Fruit fly (Drosophila melanogaster) whole organism, prepupa: ENCODE measurements around the gene bwa.

ENCODE experiments used
- Blimp-1 ChIP-seq: fragments of 200-800 bp; sonication (Bioruptor generic); optimal IDR thresholded peaks from 3 replicates; lab custom pipeline; 2017; ENCODE audit warnings: missing biosample characterization, missing genetic modification characterization, mild to moderate bottlenecking, moderate library complexity, missing genetic modification reagents
- CG10669 ChIP-seq: fragments of 200-800 bp; sonication (Bioruptor generic); optimal IDR thresholded peaks from 3 replicates; lab custom pipeline; 2018; ENCODE audit warnings: missing biosample characterization, mild to moderate bottlenecking, missing genetic modification characterization, moderate library complexity
- CG11762 ChIP-seq: fragments of 200-800 bp; sonication (Bioruptor generic); optimal IDR thresholded peaks from 3 replicates; lab custom pipeline; 2016; ENCODE audit warnings: missing biosample characterization, missing genetic modification characterization; ENCODE audit not compliant: insufficient read depth
- CG11902 ChIP-seq: fragments of 200-800 bp; sonication (Bioruptor generic); optimal IDR thresholded peaks from 3 replicates; lab custom pipeline; 2016; ENCODE audit warnings: missing biosample characterization, missing genetic modification characterization
- CG15336 ChIP-seq: fragments of 200-800 bp; sonication (Bioruptor generic); IDR thresholded peaks from 2 replicates; pipeline ENCODE4 v1.3.6; 2022; ENCODE audit warnings: missing biosample characterization, missing genetic modification characterization
- CG1621 ChIP-seq: fragments of 200-800 bp; sonication (Bioruptor generic); optimal IDR thresholded peaks from 3 replicates; lab custom pipeline; 2018; ENCODE audit warnings: missing biosample characterization, mild to moderate bottlenecking, missing genetic modification characterization
- CG16779 ChIP-seq: fragments of 200-800 bp; sonication (Bioruptor generic); optimal IDR thresholded peaks from 3 replicates; lab custom pipeline; 2017; ENCODE audit warnings: missing biosample characterization, mild to moderate bottlenecking, missing genetic modification characterization
- CG3032 ChIP-seq: fragments of 200-800 bp; optimal IDR thresholded peaks from 2 replicates; lab custom pipeline; 2019; ENCODE audit warnings: missing biosample characterization, mild to moderate bottlenecking, missing genetic modification characterization, moderate library complexity
- CG32006 ChIP-seq: fragments of 200-800 bp; sonication (Bioruptor generic); optimal IDR thresholded peaks from 3 replicates; lab custom pipeline; 2017; ENCODE audit warnings: missing biosample characterization, mild to moderate bottlenecking, missing genetic modification characterization
- CG34406 ChIP-seq: fragments of 200-800 bp; sonication (Bioruptor generic); optimal IDR thresholded peaks from 3 replicates; lab custom pipeline; 2016; ENCODE audit warnings: missing biosample characterization, missing genetic modification characterization
- CG3919 ChIP-seq: fragments of 200-800 bp; sonication (Bioruptor generic); optimal IDR thresholded peaks from 3 replicates; lab custom pipeline; 2016; ENCODE audit warnings: missing biosample characterization, missing genetic modification characterization
- CG6163 ChIP-seq: fragments of 200-800 bp; sonication (Bioruptor generic); IDR thresholded peaks from 3 replicates; pipeline ENCODE4 v1.3.6; 2022; ENCODE audit warnings: missing biosample characterization, missing genetic modification characterization
- CG6276 ChIP-seq: fragments of 200-800 bp; sonication (Bioruptor generic); optimal IDR thresholded peaks from 2 replicates; lab custom pipeline; 2017; ENCODE audit warnings: missing biosample characterization, mild to moderate bottlenecking, missing genetic modification characterization
- CG6792 ChIP-seq: fragments of 200-800 bp; sonication (Bioruptor generic); optimal IDR thresholded peaks from 3 replicates; lab custom pipeline; 2016; ENCODE audit warnings: missing biosample characterization, missing genetic modification characterization
- CG6854 ChIP-seq: fragments of 200-800 bp; sonication (Bioruptor generic); optimal IDR thresholded peaks from 2 replicates; lab custom pipeline; 2017; ENCODE audit warnings: missing biosample characterization, mild to moderate bottlenecking, missing genetic modification characterization
- CG7368 ChIP-seq: fragments of 200-800 bp; sonication (Bioruptor generic); optimal IDR thresholded peaks from 3 replicates; lab custom pipeline; 2016; ENCODE audit warnings: missing biosample characterization, missing genetic modification characterization
- CG8119 ChIP-seq: fragments of 200-800 bp; sonication (Bioruptor generic); IDR thresholded peaks from 3 replicates; pipeline ENCODE4 v1.3.6; 2022; ENCODE audit warnings: missing biosample characterization, missing genetic modification characterization
- CG8319 ChIP-seq: fragments of 200-800 bp; sonication (Bioruptor generic); optimal IDR thresholded peaks from 3 replicates; lab custom pipeline; 2016; ENCODE audit warnings: missing biosample characterization, missing genetic modification characterization
- CG8632 ChIP-seq: fragments of 200-800 bp; sonication (Bioruptor generic); optimal IDR thresholded peaks from 3 replicates; lab custom pipeline; 2016; ENCODE audit warnings: missing biosample characterization, missing genetic modification characterization
- CG9139 ChIP-seq: fragments of 200-800 bp; sonication (Bioruptor generic); optimal IDR thresholded peaks from 3 replicates; lab custom pipeline; 2017; ENCODE audit warnings: missing biosample characterization, mild to moderate bottlenecking, missing genetic modification characterization
- Eip75B ChIP-seq: fragments of 200-800 bp; sonication (Bioruptor generic); optimal IDR thresholded peaks from 3 replicates; lab custom pipeline; 2016; ENCODE audit warnings: missing biosample characterization, missing genetic modification characterization
- Eip78C ChIP-seq: fragments of 200-800 bp; sonication (Bioruptor generic); peaks from one replicate; lab custom pipeline; 2016; ENCODE audit warnings: missing biosample characterization, missing genetic modification characterization
- Eip93F ChIP-seq: fragments of 200-800 bp; sonication (Bioruptor generic); optimal IDR thresholded peaks from 2 replicates; lab custom pipeline; 2016; ENCODE audit warnings: missing biosample characterization, mild to moderate bottlenecking, missing genetic modification characterization
- Ets21C ChIP-seq: fragments of 200-800 bp; sonication (Bioruptor generic); optimal IDR thresholded peaks from 3 replicates; lab custom pipeline; 2016; ENCODE audit warnings: missing biosample characterization, missing genetic modification characterization
- Gug ChIP-seq: fragments of 200-800 bp; sonication (Bioruptor generic); IDR thresholded peaks from 2 replicates; pipeline ENCODE4 v1.3.6; 2022; ENCODE audit warnings: missing biosample characterization, missing genetic modification characterization
- Hr38 ChIP-seq: sonication (Bioruptor generic); optimal IDR thresholded peaks from 2 replicates; lab custom pipeline; 2016; ENCODE audit warnings: missing biosample characterization, missing genetic modification characterization
- Hr39 ChIP-seq: fragments of 200-800 bp; sonication (Bioruptor generic); optimal IDR thresholded peaks from 2 replicates; lab custom pipeline; 2016; ENCODE audit warnings: missing biosample characterization, missing genetic modification characterization
- Met ChIP-seq: fragments of 200-800 bp; sonication (Bioruptor generic); optimal IDR thresholded peaks from 3 replicates; lab custom pipeline; 2016; ENCODE audit warnings: missing biosample characterization, missing genetic modification characterization
- OdsH ChIP-seq: fragments of 200-800 bp; sonication (Bioruptor generic); optimal IDR thresholded peaks from 3 replicates; lab custom pipeline; 2016; ENCODE audit warnings: missing biosample characterization, missing genetic modification characterization
- Smox ChIP-seq: fragments of 200-800 bp; sonication (Bioruptor generic); optimal IDR thresholded peaks from 3 replicates; lab custom pipeline; 2016; ENCODE audit warnings: missing biosample characterization, missing genetic modification characterization
- Sox102F ChIP-seq: fragments of 200-800 bp; sonication (Bioruptor generic); optimal IDR thresholded peaks from 2 replicates; lab custom pipeline; 2016; ENCODE audit warnings: missing biosample characterization, mild to moderate bottlenecking, missing genetic modification characterization
- Sox15 ChIP-seq: fragments of 200-800 bp; sonication (Bioruptor generic); optimal IDR thresholded peaks from 3 replicates; lab custom pipeline; 2016; ENCODE audit warnings: missing biosample characterization, missing genetic modification characterization
- achi ChIP-seq: fragments of 200-800 bp; sonication (Bioruptor generic); optimal IDR thresholded peaks from 3 replicates; lab custom pipeline; 2016; ENCODE audit warnings: missing biosample characterization, missing genetic modification characterization
- acj6 ChIP-seq: fragments of 200-800 bp; sonication (Bioruptor generic); optimal IDR thresholded peaks from 3 replicates; lab custom pipeline; 2016; ENCODE audit warnings: missing biosample characterization, missing genetic modification characterization
- cyc ChIP-seq: fragments of 200-800 bp; sonication (Bioruptor generic); optimal IDR thresholded peaks from 3 replicates; lab custom pipeline; 2016; ENCODE audit warnings: missing biosample characterization, missing genetic modification characterization
- dac ChIP-seq: fragments of 200-800 bp; sonication (Bioruptor generic); optimal IDR thresholded peaks from 2 replicates; lab custom pipeline; 2017; ENCODE audit warnings: missing biosample characterization, mild to moderate bottlenecking, missing genetic modification characterization
- dsx ChIP-seq: fragments of 200-800 bp; optimal IDR thresholded peaks from 3 replicates; lab custom pipeline; 2019; ENCODE audit warnings: missing biosample characterization, mild to moderate bottlenecking, missing genetic modification characterization, moderate library complexity; ENCODE audit not compliant: poor library complexity, severe bottlenecking
- fd59A ChIP-seq: fragments of 200-800 bp; sonication (Bioruptor generic); optimal IDR thresholded peaks from 2 replicates; lab custom pipeline; 2017; ENCODE audit warnings: missing biosample characterization, mild to moderate bottlenecking, missing genetic modification characterization, missing genetic modification reagents
- fd85E ChIP-seq: fragments of 200-800 bp; sonication (Bioruptor generic); optimal IDR thresholded peaks from 3 replicates; lab custom pipeline; 2016; ENCODE audit warnings: missing biosample characterization, missing genetic modification characterization
- fkh ChIP-seq: fragments of 200-800 bp; sonication (Bioruptor generic); optimal IDR thresholded peaks from 3 replicates; lab custom pipeline; 2017; ENCODE audit warnings: missing biosample characterization, mild to moderate bottlenecking, missing genetic modification characterization, moderate library complexity
- lz ChIP-seq: fragments of 200-800 bp; sonication (Bioruptor generic); optimal IDR thresholded peaks from 3 replicates; lab custom pipeline; 2016; ENCODE audit warnings: missing biosample characterization, missing genetic modification characterization
- net ChIP-seq: fragments of 200-800 bp; sonication (Bioruptor generic); optimal IDR thresholded peaks from 3 replicates; lab custom pipeline; 2016; ENCODE audit warnings: missing biosample characterization, missing genetic modification characterization
- pdm3 ChIP-seq: fragments of 200-800 bp; sonication (Bioruptor generic); optimal IDR thresholded peaks from 3 replicates; lab custom pipeline; 2016; ENCODE audit warnings: missing biosample characterization, missing genetic modification characterization
- salr ChIP-seq, 2 experiments: fragments of 200-800 bp; sonication (Bioruptor generic); optimal IDR thresholded peaks; 3 replicates each; lab custom pipeline; 2016 to 2018; ENCODE audit warnings: missing biosample characterization in 2 of 2, missing genetic modification characterization in 2 of 2, mild to moderate bottlenecking in 1 of 2
- spab ChIP-seq: fragments of 200-800 bp; sonication (Bioruptor generic); optimal IDR thresholded peaks from 2 replicates; lab custom pipeline; 2017; ENCODE audit warnings: missing biosample characterization, mild to moderate bottlenecking, missing genetic modification characterization, missing genetic modification reagents
- ss ChIP-seq, 2 experiments: fragments of 200-800 bp; sonication (Bioruptor generic); optimal IDR thresholded peaks; 2 replicates in 1 of 2; 3 replicates in 1 of 2; lab custom pipeline; 2017 to 2018; ENCODE audit warnings: mild to moderate bottlenecking in 2 of 2, missing biosample characterization in 2 of 2, missing genetic modification characterization in 2 of 2, moderate library complexity in 1 of 2
- svp ChIP-seq: fragments of 200-800 bp; sonication (Bioruptor generic); peaks from one replicate; lab custom pipeline; 2016; ENCODE audit warnings: missing biosample characterization, missing genetic modification characterization
- topi ChIP-seq: fragments of 200-800 bp; sonication (Bioruptor generic); optimal IDR thresholded peaks from 3 replicates; lab custom pipeline; 2016; ENCODE audit warnings: missing biosample characterization, missing genetic modification characterization

Gene bwa

DNA sequence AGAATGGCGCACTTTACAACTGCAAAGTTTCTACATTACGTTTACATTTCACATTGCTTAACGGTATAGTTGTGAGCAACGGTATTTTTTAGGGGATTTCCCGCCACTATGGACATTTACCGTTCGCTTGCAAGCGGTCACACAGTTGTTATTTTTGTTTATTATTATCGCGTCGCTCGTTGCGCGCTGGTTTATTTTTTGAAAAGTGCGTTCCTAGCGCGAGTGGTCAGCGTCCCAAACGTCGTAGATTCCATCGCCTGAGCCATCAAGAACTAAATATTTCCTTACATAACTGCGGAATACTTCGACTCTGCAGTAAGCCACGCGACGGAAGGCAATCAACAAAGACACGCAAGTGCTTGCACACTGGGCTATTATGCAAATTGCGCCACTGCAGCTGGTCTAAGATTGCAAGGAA, at the start of gene bwa (continued):
- no peak for TF ChIP-seq achi (GFP tag; lab: Kevin White, UChicago)
- TF ChIP-seq lz (GFP tag; lab: Kevin White, UChicago): no peak
- no peak for TF ChIP-seq dac (GFP tag; lab: Kevin White, UChicago)
- no peak for TF ChIP-seq cyc (GFP tag; lab: Kevin White, UChicago)
- no peak for TF ChIP-seq CG3032 (tag; lab: Kevin White, UChicago)
- peak; percentile 47 for TF ChIP-seq fkh

DNA sequence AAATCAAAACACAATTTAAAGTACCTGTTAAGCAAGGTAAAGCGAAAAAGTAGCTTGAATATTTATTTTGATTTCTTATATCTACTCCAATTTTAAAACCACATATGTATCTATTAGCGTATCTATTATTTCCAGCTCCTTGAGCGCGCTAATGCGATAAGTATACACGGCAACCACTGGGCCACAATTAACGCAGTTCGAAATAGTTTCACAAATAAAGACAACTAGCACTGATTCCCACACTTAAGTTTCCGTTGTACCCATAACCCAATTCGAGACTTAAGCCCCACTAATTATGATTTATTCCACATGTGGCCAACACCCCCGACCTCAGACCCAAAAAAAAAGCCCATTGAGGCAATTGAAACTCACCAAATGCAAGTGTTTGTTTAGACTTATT, 49.7 kb upstream of the bwa start:
- peak; percentile 53 for TF ChIP-seq fkh
- TF ChIP-seq CG6276 (GFP tag; lab: Kevin White, UChicago): no peak
- no peak for TF ChIP-seq Eip75B (GFP tag; lab: Kevin White, UChicago)
- no peak for TF ChIP-seq CG10669 (GFP tag; lab: Kevin White, UChicago)
- TF ChIP-seq Sox102F: no peak
- no peak for TF ChIP-seq CG6792 (GFP tag; lab: Kevin White, UChicago)

DNA sequence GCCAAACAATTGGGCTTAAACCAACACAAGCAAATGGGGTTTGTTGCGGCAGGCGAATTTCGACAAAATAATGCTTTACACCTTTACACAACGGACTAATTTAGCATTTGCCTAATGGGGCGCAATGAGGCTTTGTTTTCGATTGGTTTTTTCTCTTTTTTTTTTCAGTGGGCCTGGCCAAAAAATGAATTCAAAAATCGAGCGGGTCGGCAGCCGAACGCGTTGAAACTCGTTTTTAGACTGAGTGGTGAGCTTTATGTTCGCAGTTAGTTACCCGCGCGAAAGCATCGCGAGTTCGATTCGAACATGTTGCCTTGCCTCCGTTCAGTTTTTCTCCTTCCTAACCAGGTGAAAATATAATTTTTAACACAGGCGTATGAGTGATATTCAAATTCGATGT, 49.1 kb upstream of the bwa start, which contains the start of gene CG43861:
CG43861 (minus strand) TSS at position 228 of the 400 bp plus-strand sequence.
- TF ChIP-seq CG11902 (GFP tag; lab: Kevin White, UChicago): no peak
- TF ChIP-seq ss (GFP tag; optimal IDR thresholded peaks at IDR 0.05; lab: Kevin White, UChicago): no peak
- no peak for TF ChIP-seq CG3919
- TF ChIP-seq CG34406 (GFP tag; lab: Kevin White, UChicago): no peak
- peak; percentile 21 for TF ChIP-seq net
- TF ChIP-seq Smox (GFP tag; lab: Kevin White, UChicago): no peak
- TF ChIP-seq Gug (GFP tag; lab: Robert Waterston, UW): no peak; the same call in 1 of the 2 replicates
- TF ChIP-seq dsx: no peak
- peak; percentile 43 for TF ChIP-seq CG15336 (GFP tag; lab: Robert Waterston, UW)
- TF ChIP-seq Hr39: no peak
- TF ChIP-seq salr (GFP tag; optimal IDR thresholded peaks at IDR 0.05; lab: Kevin White, UChicago): no peak
- TF ChIP-seq topi (GFP tag; lab: Kevin White, UChicago): no peak
- peak; percentile 39 for TF ChIP-seq CG6276 (GFP tag; lab: Kevin White, UChicago)
- no peak for TF ChIP-seq Sox15 (GFP tag; lab: Kevin White, UChicago)
- TF ChIP-seq acj6: no peak
- no peak for TF ChIP-seq fd85E (GFP tag; lab: Kevin White, UChicago)
- peak; percentile 17 for TF ChIP-seq Met
- TF ChIP-seq Eip78C (GFP tag; lab: Kevin White, UChicago): peak; percentile 35
- no peak for TF ChIP-seq CG8119
- no peak for TF ChIP-seq Blimp-1 (GFP tag; lab: Kevin White, UChicago)
- no peak for TF ChIP-seq CG1621 (tag; lab: Kevin White, UChicago)
- TF ChIP-seq CG16779: no peak
- TF ChIP-seq Eip93F (GFP tag; lab: Kevin White, UChicago): no peak
- TF ChIP-seq CG8632 (GFP tag; lab: Kevin White, UChicago): no peak
- TF ChIP-seq CG8319 (GFP tag; lab: Kevin White, UChicago): no peak
- no peak for TF ChIP-seq fkh
- no peak for TF ChIP-seq CG7368 (GFP tag; lab: Kevin White, UChicago)
- TF ChIP-seq achi (GFP tag; lab: Kevin White, UChicago): no peak
- peak; percentile 28 for TF ChIP-seq dac (GFP tag; lab: Kevin White, UChicago)
- TF ChIP-seq Sox102F: peak; percentile 30
- TF ChIP-seq fd59A (GFP tag; lab: Kevin White, UChicago): no peak
- TF ChIP-seq Ets21C (GFP tag; lab: Kevin White, UChicago): no peak
- no peak for TF ChIP-seq CG6163 (GFP tag; lab: Robert Waterston, UW)
- no peak for TF ChIP-seq OdsH (GFP tag; lab: Kevin White, UChicago)
- TF ChIP-seq spab: no peak
- peak; percentile 10 for TF ChIP-seq lz (GFP tag; lab: Kevin White, UChicago)
- TF ChIP-seq CG11762 (GFP tag; lab: Kevin White, UChicago): no peak
- TF ChIP-seq CG32006 (GFP tag; lab: Kevin White, UChicago): peak; percentile 53
- TF ChIP-seq Hr38: no peak
- no peak for TF ChIP-seq CG6854 (GFP tag; lab: Kevin White, UChicago)
- no peak for TF ChIP-seq CG9139 (GFP tag; lab: Kevin White, UChicago)
- TF ChIP-seq svp (GFP tag; lab: Kevin White, UChicago): no peak
- TF ChIP-seq pdm3 (GFP tag; lab: Kevin White, UChicago): peak; percentile 9
